Worm (Caenorhabditis elegans): ENCODE measurements around the gene snap-29.

DNA sequence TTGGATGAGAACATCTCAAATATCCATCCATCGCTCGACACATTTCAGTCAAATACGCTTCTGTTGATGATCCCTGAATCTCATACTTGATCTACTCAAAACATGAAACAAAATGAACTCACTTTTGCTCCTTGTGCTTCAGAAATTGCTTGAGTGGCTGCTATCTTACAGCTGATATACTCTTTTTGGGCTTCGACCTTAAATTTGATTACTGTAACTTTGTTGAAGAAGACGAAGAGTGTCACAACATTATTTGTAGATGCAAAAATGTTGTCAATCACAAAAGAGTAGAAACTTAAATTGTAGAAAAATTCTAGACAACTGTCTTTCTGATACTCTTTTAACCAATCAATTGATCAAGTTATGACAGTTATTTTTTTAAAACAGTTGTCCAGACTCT is 33.5 kb upstream of the snap-29 start:
- no peak for TF ChIP-seq unc-62 (GFP tag; optimal IDR thresholded peaks at IDR 0.05)
- no peak for TF ChIP-seq skn-1 (tag; optimal IDR thresholded peaks at IDR 0.05)
- no peak for TF ChIP-seq F13H6.1 (tag; optimal IDR thresholded peaks at IDR 0.05)
- TF ChIP-seq nhr-11 (tag; optimal IDR thresholded peaks at IDR 0.05), result no peak
